Fruit fly (Drosophila melanogaster) whole organism, embryonic: ENCODE measurements around the gene Pp2A-29B.

ENCODE experiments used
- Bdp1 ChIP-seq: fragments of 200-800 bp; sonication (Bioruptor generic); optimal IDR thresholded peaks from 3 replicates; lab custom pipeline; 2016; ENCODE audit warnings: missing biosample characterization, missing genetic modification characterization
- Blimp-1 ChIP-seq: fragments of 200-800 bp; sonication (Bioruptor generic); optimal IDR thresholded peaks from 3 replicates; lab custom pipeline; 2018; ENCODE audit warnings: missing biosample characterization, missing genetic modification characterization, mild to moderate bottlenecking, moderate library complexity, missing genetic modification reagents
- CG10979 ChIP-seq: fragments of 200-800 bp; sonication (Bioruptor generic); optimal IDR thresholded peaks from 2 replicates; lab custom pipeline; 2018; ENCODE audit warnings: missing biosample characterization, mild to moderate bottlenecking, missing genetic modification characterization, moderate library complexity
- CG13123 ChIP-seq: fragments of 200-800 bp; sonication (Bioruptor generic); optimal IDR thresholded peaks from 2 replicates; lab custom pipeline; 2016; ENCODE audit warnings: missing biosample characterization, missing genetic modification characterization
- CG14014 ChIP-seq: fragments of 200-800 bp; sonication (Bioruptor generic); IDR thresholded peaks from 2 replicates; pipeline ENCODE4 v1.3.6; 2022; ENCODE audit warnings: missing biosample characterization, missing genetic modification characterization
- CG15073 ChIP-seq: fragments of 200-800 bp; sonication (Bioruptor generic); optimal IDR thresholded peaks from 2 replicates; lab custom pipeline; 2016; ENCODE audit warnings: missing biosample characterization, missing genetic modification characterization
- CG16779 ChIP-seq: fragments of 200-800 bp; sonication (Bioruptor generic); IDR thresholded peaks from 2 replicates; pipeline ENCODE4 v1.3.6; 2022; ENCODE audit warnings: missing biosample characterization, missing genetic modification characterization
- CG17612 ChIP-seq: fragments of 200-800 bp; sonication (Bioruptor generic); IDR thresholded peaks from 2 replicates; pipeline ENCODE4 v1.3.6; 2022; ENCODE audit warnings: missing biosample characterization, missing genetic modification characterization
- CG17912 ChIP-seq: fragments of 200-800 bp; sonication (Bioruptor generic); optimal IDR thresholded peaks from 2 replicates; lab custom pipeline; 2018; ENCODE audit warnings: missing biosample characterization, mild to moderate bottlenecking, missing genetic modification characterization
- CG1792 ChIP-seq: fragments of 200-800 bp; sonication (Bioruptor generic); optimal IDR thresholded peaks from 2 replicates; lab custom pipeline; 2016; ENCODE audit warnings: missing biosample characterization, missing genetic modification characterization
- CG18011 ChIP-seq: fragments of 200-800 bp; sonication (Bioruptor generic); optimal IDR thresholded peaks from 2 replicates; lab custom pipeline; 2017; ENCODE audit warnings: missing biosample characterization, missing genetic modification characterization, mild to moderate bottlenecking, moderate library complexity, missing genotype
- CG3065 ChIP-seq: fragments of 200-800 bp; sonication (Bioruptor generic); optimal IDR thresholded peaks from 2 replicates; lab custom pipeline; 2016; ENCODE audit warnings: missing biosample characterization, missing genetic modification characterization
- CG4360 ChIP-seq: fragments of 200-800 bp; sonication (Bioruptor generic); IDR thresholded peaks from 2 replicates; pipeline ENCODE4 v1.3.6; 2022; ENCODE audit warnings: missing biosample characterization, missing genetic modification characterization
- CG6175 ChIP-seq: fragments of 200-800 bp; sonication (Bioruptor generic); IDR thresholded peaks from 3 replicates; pipeline ENCODE4 v1.3.6; 2022; ENCODE audit warnings: missing biosample characterization, missing genetic modification characterization
- CG6654 ChIP-seq: fragments of 200-800 bp; sonication (Bioruptor generic); optimal IDR thresholded peaks from 2 replicates; lab custom pipeline; 2017; ENCODE audit warnings: missing biosample characterization, mild to moderate bottlenecking, missing genetic modification characterization
- CG6791 ChIP-seq: fragments of 200-800 bp; sonication (Bioruptor generic); IDR thresholded peaks from 3 replicates; pipeline ENCODE4 v1.3.6; 2022; ENCODE audit warnings: missing biosample characterization, missing genetic modification characterization; ENCODE audit not compliant: partially characterized antibody
- CG8281 ChIP-seq: fragments of 200-800 bp; sonication (Bioruptor generic); optimal IDR thresholded peaks from 2 replicates; lab custom pipeline; 2018; ENCODE audit warnings: missing biosample characterization, mild to moderate bottlenecking, missing genetic modification characterization, moderate library complexity
- CTCF ChIP-seq: fragments of 200-800 bp; sonication (Bioruptor generic); optimal IDR thresholded peaks from 2 replicates; lab custom pipeline; 2017; ENCODE audit warnings: missing biosample characterization, mild to moderate bottlenecking, missing genetic modification characterization, moderate library complexity
- D ChIP-seq, 2 experiments: fragments of 200-800 bp in 1 of 2; fragments of >200 bp in 1 of 2; sonication (Bioruptor generic) in 1 of 2; optimal IDR thresholded peaks; 2 replicates in 1 of 2; 3 replicates in 1 of 2; lab custom pipeline; 2017; ENCODE audit warnings: mild to moderate bottlenecking in 1 of 2, missing biosample characterization in 1 of 2, missing genetic modification characterization in 1 of 2, missing genetic modification reagents in 1 of 2
- ERR ChIP-seq: fragments of 200-800 bp; sonication (Bioruptor generic); optimal IDR thresholded peaks from 2 replicates; lab custom pipeline; 2016; ENCODE audit warnings: missing biosample characterization, missing genetic modification characterization
- Gsc ChIP-seq: fragments of 200-800 bp; sonication (Bioruptor generic); IDR thresholded peaks from 2 replicates; pipeline ENCODE4 v1.3.6; 2022; ENCODE audit warnings: missing biosample characterization, missing genetic modification characterization
- HLH4C ChIP-seq: fragments of 200-800 bp; sonication (Bioruptor generic); IDR thresholded peaks from 3 replicates; pipeline ENCODE4 v1.3.6; 2022; ENCODE audit warnings: missing biosample characterization, missing genetic modification characterization; ENCODE audit not compliant: partially characterized antibody
- Hand ChIP-seq: fragments of 200-800 bp; sonication (Bioruptor generic); optimal IDR thresholded peaks from 2 replicates; lab custom pipeline; 2017; ENCODE audit warnings: mild to moderate bottlenecking, missing biosample characterization, missing genetic modification reagents, missing genetic modification characterization
- Hr51 ChIP-seq, 2 experiments: fragments of 200-800 bp; sonication (Bioruptor generic); optimal IDR thresholded peaks; 2 replicates in 1 of 2; 3 replicates in 1 of 2; lab custom pipeline; 2016 to 2018; ENCODE audit warnings: missing biosample characterization in 2 of 2, missing genetic modification characterization in 2 of 2, mild to moderate bottlenecking in 1 of 2, moderate library complexity in 1 of 2
- Hr78 ChIP-seq, 2 experiments: fragments of 200-800 bp in 1 of 2; fragments of >200 bp in 1 of 2; sonication (Bioruptor generic) in 1 of 2; optimal IDR thresholded peaks; 2 replicates each; lab custom pipeline; 2017 to 2019; ENCODE audit warnings: missing biosample characterization in 2 of 2, missing genetic modification characterization in 2 of 2, mild to moderate bottlenecking in 1 of 2, moderate library complexity in 1 of 2
- Myb ChIP-seq: fragments of 200-800 bp; sonication (Bioruptor generic); optimal IDR thresholded peaks from 2 replicates; lab custom pipeline; 2016; ENCODE audit warnings: missing biosample characterization, missing genetic modification characterization
- NK7.1 ChIP-seq: fragments of 200-800 bp; sonication (Bioruptor generic); optimal IDR thresholded peaks from 3 replicates; lab custom pipeline; 2016; ENCODE audit warnings: missing biosample characterization, missing genetic modification characterization
- Nf-YC ChIP-seq: fragments of 200-800 bp; optimal IDR thresholded peaks from 3 replicates; lab custom pipeline; 2019; ENCODE audit warnings: missing biosample characterization, mild to moderate bottlenecking, missing genetic modification characterization, moderate library complexity
- Opbp ChIP-seq: fragments of 200-800 bp; sonication (Bioruptor generic); IDR thresholded peaks from 3 replicates; pipeline ENCODE4 v1.3.6; 2022; ENCODE audit warnings: missing biosample characterization, missing genetic modification characterization; ENCODE audit not compliant: partially characterized antibody
- Optix ChIP-seq: fragments of 200-800 bp; sonication (Bioruptor generic); IDR thresholded peaks from 3 replicates; pipeline ENCODE4 v1.3.6; 2022; ENCODE audit warnings: missing biosample characterization, missing genetic modification characterization
- Pdp1 ChIP-seq, 2 experiments: fragments of 200-800 bp; sonication (Bioruptor generic); optimal IDR thresholded peaks; 3 replicates each; lab custom pipeline; 2016; ENCODE audit warnings: missing biosample characterization in 2 of 2, missing genetic modification characterization in 2 of 2, mild to moderate bottlenecking in 1 of 2, moderate library complexity in 1 of 2
- Ravus ChIP-seq: fragments of 200-800 bp; sonication (Bioruptor generic); IDR thresholded peaks from 2 replicates; pipeline ENCODE4 v1.3.6; 2022; ENCODE audit warnings: missing biosample characterization, missing genetic modification characterization
- Ssrp ChIP-seq: fragments of 200-800 bp; sonication (Bioruptor generic); optimal IDR thresholded peaks from 2 replicates; lab custom pipeline; 2018; ENCODE audit warnings: missing biosample characterization, mild to moderate bottlenecking, missing genetic modification characterization, moderate library complexity
- ato ChIP-seq: fragments of 200-800 bp; sonication (Bioruptor generic); IDR thresholded peaks from 2 replicates; pipeline ENCODE4 v1.3.6; 2022; ENCODE audit warnings: missing biosample characterization, missing genetic modification characterization; ENCODE audit not compliant: partially characterized antibody
- chif ChIP-seq, 2 experiments: fragments of 200-800 bp; sonication (Bioruptor generic); optimal IDR thresholded peaks; 3 replicates each; lab custom pipeline; 2016; ENCODE audit warnings: missing biosample characterization in 2 of 2, missing genetic modification characterization in 2 of 2
- crp ChIP-seq, 2 experiments: fragments of 200-800 bp; sonication (Bioruptor generic); optimal IDR thresholded peaks; 2 replicates in 1 of 2; 3 replicates in 1 of 2; lab custom pipeline; 2017; ENCODE audit warnings: missing biosample characterization in 2 of 2, missing genetic modification characterization in 2 of 2, mild to moderate bottlenecking in 1 of 2, moderate library complexity in 1 of 2
- disco-r ChIP-seq: fragments of 200-800 bp; sonication (Bioruptor generic); optimal IDR thresholded peaks from 2 replicates; lab custom pipeline; 2016; ENCODE audit warnings: missing biosample characterization, missing genetic modification characterization
- dmrt99B ChIP-seq: fragments of 200-800 bp; sonication (Bioruptor generic); optimal IDR thresholded peaks from 2 replicates; lab custom pipeline; 2018; ENCODE audit warnings: missing biosample characterization, mild to moderate bottlenecking, missing genetic modification characterization, moderate library complexity
- ftz-f1 ChIP-seq: fragments of 200-800 bp; sonication (Bioruptor generic); optimal IDR thresholded peaks from 2 replicates; lab custom pipeline; 2016; ENCODE audit warnings: missing biosample characterization, missing genetic modification characterization
- gem ChIP-seq: fragments of 200-800 bp; sonication (Bioruptor generic); optimal IDR thresholded peaks from 2 replicates; lab custom pipeline; 2019; ENCODE audit warnings: missing biosample characterization, mild to moderate bottlenecking, missing genetic modification characterization, moderate library complexity
- knrl ChIP-seq: fragments of 200-800 bp; sonication (Bioruptor generic); IDR thresholded peaks from 3 replicates; pipeline ENCODE4 v1.3.6; 2022; ENCODE audit warnings: missing biosample characterization, missing genetic modification characterization; ENCODE audit not compliant: partially characterized antibody
- lov ChIP-seq, 2 experiments: fragments of 200-800 bp in 1 of 2; fragments of >200 bp in 1 of 2; sonication (Bioruptor generic) in 1 of 2; IDR thresholded peaks in 1 of 2; optimal IDR thresholded peaks in 1 of 2; 2 replicates in 1 of 2; 3 replicates in 1 of 2; pipeline versions ENCODE4 v1.3.6 to Lab custom; 2017 to 2022; ENCODE audit warnings: missing biosample characterization in 1 of 2, missing genetic modification characterization in 1 of 2
- nerfin-2 ChIP-seq: fragments of 200-800 bp; sonication (Bioruptor generic); IDR thresholded peaks from 2 replicates; pipeline ENCODE4 v1.3.6; 2022; ENCODE audit warnings: missing biosample characterization, missing genetic modification characterization; ENCODE audit not compliant: partially characterized antibody
- p53 ChIP-seq: fragments of 200-800 bp; sonication (Bioruptor generic); optimal IDR thresholded peaks from 2 replicates; lab custom pipeline; 2016; ENCODE audit warnings: missing biosample characterization, missing genetic modification characterization
- tx ChIP-seq: fragments of 200-800 bp; sonication (Bioruptor generic); optimal IDR thresholded peaks from 2 replicates; lab custom pipeline; 2016; ENCODE audit warnings: missing biosample characterization, missing genetic modification characterization
- usp ChIP-seq: fragments of >200 bp; optimal IDR thresholded peaks from 2 replicates; lab custom pipeline; 2017; ENCODE audit warnings: missing biosample characterization, missing genetic modification characterization
- wek ChIP-seq: fragments of 200-800 bp; sonication (Bioruptor generic); optimal IDR thresholded peaks from 3 replicates; lab custom pipeline; 2018; ENCODE audit warnings: missing biosample characterization, mild to moderate bottlenecking, missing genetic modification characterization, moderate library complexity
- zf30C ChIP-seq: fragments of 200-800 bp; sonication (Bioruptor generic); optimal IDR thresholded peaks from 3 replicates; lab custom pipeline; 2018; ENCODE audit warnings: missing biosample characterization, mild to moderate bottlenecking, missing genetic modification characterization

Gene Pp2A-29B

dm6 chr2L:8384108-8384601 lies 18.3 kb downstream of the Pp2A-29B start, which contains the start of the genes Dad1 and CG13384 (continued):
- TF ChIP-seq nerfin-2 (GFP tag; lab: Robert Waterston, UW) (no peak), dmrt99B (tag; lab: Kevin White, UChicago) (peak; percentile 94), Hand (peak; percentile 92), lov (optimal IDR thresholded peaks at IDR 0.05; lab: Kevin White, UChicago) (no peak), lov (GFP tag; IDR thresholded peaks at IDR 0.05; lab: Robert Waterston, UW) (no peak), CG6175 (GFP tag; lab: Robert Waterston, UW) (peak; percentile 80; the same call in 2 of the 3 replicates), CTCF (GFP tag; lab: Kevin White, UChicago) (no peak), Opbp (GFP tag; lab: Robert Waterston, UW) (peak; percentile 33; the same call in 1 of the 3 replicates), Bdp1 (peak; percentile 63), CG15073 (GFP tag; lab: Kevin White, UChicago) (peak; percentile 43), CG17912 (GFP tag; lab: Kevin White, UChicago) (peak; percentile 31), CG8281 (tag; lab: Kevin White, UChicago) (peak; percentile 82), p53 (GFP tag; lab: Kevin White, UChicago) (no peak), disco-r (no peak), knrl (peak; percentile 62), CG4360 (0 out of 2 replicates have a peak, but pooled peaks have one; percentile 42), D (optimal IDR thresholded peaks at IDR 0.05; lab: Kevin White, UChicago) (no peak), D (GFP tag; optimal IDR thresholded peaks at IDR 0.05; lab: Kevin White, UChicago) (peak; percentile 81), CG14014 (GFP tag; lab: Robert Waterston, UW) (peak; percentile 94), zf30C (peak; percentile 6), Blimp-1 (GFP tag; lab: Kevin White, UChicago) (peak; percentile 88), Hr78 (GFP tag; optimal IDR thresholded peaks at IDR 0.05; lab: Kevin White, UChicago) (peak in 1 of 2 experiments; percentile 37), wek (GFP tag; lab: Kevin White, UChicago) (peak; percentile 15), CG10979 (peak; percentile 90), Hr51 (GFP tag; optimal IDR thresholded peaks at IDR 0.05; lab: Kevin White, UChicago) (peak; percentile 75 to 94), CG16779 (0 out of 2 replicates have a peak, but pooled peaks have one; percentile 19), ato (0 out of 2 replicates have a peak, but pooled peaks have one; percentile 23), Ssrp (peak; percentile 90), ftz-f1 (GFP tag; lab: Kevin White, UChicago) (no peak), HLH4C (GFP tag; lab: Robert Waterston, UW) (no peak), crp (GFP tag; optimal IDR thresholded peaks at IDR 0.05; lab: Kevin White, UChicago) (peak in 1 of 2 experiments; percentile 58), ERR (peak; percentile 13), Gsc (GFP tag; lab: Robert Waterston, UW) (peak; percentile 47), Nf-YC (tag; lab: Kevin White, UChicago) (peak; percentile 91), CG6654 (peak; percentile 63), CG3065 (GFP tag; lab: Kevin White, UChicago) (peak; percentile 57), NK7.1 (GFP tag; lab: Kevin White, UChicago) (no peak), CG17612 (GFP tag; lab: Robert Waterston, UW) (peak; percentile 82), CG18011 (GFP tag; lab: Kevin White, UChicago) (peak; percentile 78), CG6791 (GFP tag; lab: Robert Waterston, UW) (no peak; the same call in 2 of the 3 replicates), CG13123 (GFP tag; lab: Kevin White, UChicago) (peak; percentile 77), Pdp1 (GFP tag; optimal IDR thresholded peaks at IDR 0.05; lab: Kevin White, UChicago) (peak; percentile 49 to 74), Ravus (GFP tag; lab: Robert Waterston, UW) (peak; percentile 46), tx (GFP tag; lab: Kevin White, UChicago) (peak; percentile 45), Myb (GFP tag; lab: Kevin White, UChicago) (peak; percentile 28), gem (peak; percentile 97), usp (GFP tag; lab: Kevin White, UChicago) (no peak), CG1792 (GFP tag; lab: Kevin White, UChicago) (no peak), chif (GFP tag; optimal IDR thresholded peaks at IDR 0.05; lab: Kevin White, UChicago) (peak; percentile 46 to 74), Optix (GFP tag; lab: Robert Waterston, UW) (no peak)
